Worm (Caenorhabditis elegans) whole organism, L1 larva: Measurements from ENCODE around the gene bre-3.

ENCODE experiments used
- C16A3.4 ChIP-seq: fragments of 150-350 bp; optimal IDR thresholded peaks from 2 replicates; lab custom pipeline; 2014; ENCODE audit warnings: missing biosample characterization, missing genetic modification characterization
- C34B4.2 ChIP-seq: sonication (generic microtip); optimal IDR thresholded peaks from 2 replicates; lab custom pipeline; 2017; ENCODE audit warnings: mild to moderate bottlenecking, missing genetic modification characterization, missing compliant biosample characterization
- aha-1 ChIP-seq: fragments of 150-350 bp; optimal IDR thresholded peaks from 2 replicates; lab custom pipeline; 2014; ENCODE audit warnings: missing biosample characterization, missing genetic modification characterization
- alr-1 ChIP-seq: fragments of 200-800 bp; sonication (Bioruptor generic); optimal IDR thresholded peaks from 2 replicates; lab custom pipeline; 2018; ENCODE audit warnings: borderline replicate concordance, mild to moderate bottlenecking, missing genetic modification characterization, missing compliant biosample characterization
- blmp-1 ChIP-seq: fragments of 150-350 bp; optimal IDR thresholded peaks from 2 replicates; lab custom pipeline; 2014; ENCODE audit warnings: missing biosample characterization, missing genetic modification characterization
- ceh-8 ChIP-seq: fragments of 200-800 bp; sonication (Bioruptor generic); optimal IDR thresholded peaks from 2 replicates; lab custom pipeline; 2018; ENCODE audit warnings: mild to moderate bottlenecking, missing genetic modification characterization, moderate library complexity, missing compliant biosample characterization
- ceh-82 ChIP-seq, 3 experiments: fragments of 150-350 bp in 1 of 3; sonication (generic microtip) in 2 of 3; optimal IDR thresholded peaks; 2 replicates each; lab custom pipeline; 2014 to 2017; ENCODE audit warnings: missing biosample characterization in 3 of 3, missing genetic modification characterization in 3 of 3
- efl-1 ChIP-seq, 4 experiments: fragments of 150-350 bp; optimal IDR thresholded peaks in 3 of 4; peaks in 1 of 4; 1 replicate in 1 of 4; 2 replicates in 3 of 4; lab custom pipeline; 2014; ENCODE audit warnings: missing biosample characterization in 2 of 4, missing genetic modification characterization in 2 of 4, missing genetic modification reagents in 2 of 4
- efl-3 ChIP-seq: fragments of 200-800 bp; sonication (Bioruptor generic); optimal IDR thresholded peaks from 2 replicates; lab custom pipeline; 2018; ENCODE audit warnings: mild to moderate bottlenecking, missing genetic modification characterization, missing compliant biosample characterization
- ets-5 ChIP-seq: fragments of 200-800 bp; sonication (Bioruptor generic); IDR thresholded peaks from 2 replicates; pipeline ENCODE4 v1.3.6; 2022; ENCODE audit warnings: missing genetic modification characterization, missing compliant biosample characterization
- fkh-10 ChIP-seq: sonication (generic microtip); optimal IDR thresholded peaks from 2 replicates; lab custom pipeline; 2017; ENCODE audit warnings: missing biosample characterization, missing genetic modification reagents, missing genetic modification characterization
- fkh-4 ChIP-seq: sonication (generic microtip); optimal IDR thresholded peaks from 2 replicates; lab custom pipeline; 2016; ENCODE audit warnings: missing compliant biosample characterization, missing genetic modification characterization, borderline replicate concordance
- grh-1 ChIP-seq: fragments of 200-800 bp; sonication (Bioruptor generic); IDR thresholded peaks from 2 replicates; pipeline ENCODE4 v1.3.6; 2022; ENCODE audit warnings: missing genetic modification reagents, missing genetic modification characterization, missing compliant biosample characterization
- hpl-2 ChIP-seq: fragments of 150-350 bp; optimal IDR thresholded peaks from 2 replicates; lab custom pipeline; 2014; ENCODE audit warnings: missing biosample characterization, missing genetic modification reagents, missing genetic modification characterization
- isw-1 ChIP-seq: fragments of 200-800 bp; sonication (Bioruptor generic); IDR thresholded peaks from 2 replicates; pipeline ENCODE4 v1.3.6; 2022; ENCODE audit warnings: missing genetic modification characterization, missing compliant biosample characterization
- jun-1 ChIP-seq: fragments of 150-350 bp; optimal IDR thresholded peaks from 2 replicates; lab custom pipeline; 2014; ENCODE audit warnings: missing biosample characterization, missing genetic modification reagents, missing genetic modification characterization
- lin-13 ChIP-seq: fragments of 150-350 bp; optimal IDR thresholded peaks from 2 replicates; lab custom pipeline; 2014; ENCODE audit warnings: missing biosample characterization, missing genetic modification reagents, missing genetic modification characterization
- lin-15B ChIP-seq: fragments of 150-350 bp; sonication (generic microtip); optimal IDR thresholded peaks from 3 replicates; lab custom pipeline; 2014; ENCODE audit warnings: missing biosample characterization, missing genetic modification characterization
- lin-35 ChIP-seq, 2 experiments: fragments of 150-350 bp; optimal IDR thresholded peaks; 2 replicates each; lab custom pipeline; 2014; ENCODE audit warnings: missing biosample characterization in 2 of 2, missing genetic modification characterization in 2 of 2, missing genetic modification reagents in 2 of 2
- lsy-2 ChIP-seq, 2 experiments: fragments of 150-350 bp; optimal IDR thresholded peaks; 2 replicates each; lab custom pipeline; 2014; ENCODE audit warnings: missing biosample characterization in 2 of 2, missing genetic modification characterization in 2 of 2
- mab-9 ChIP-seq: fragments of 200-800 bp; sonication (Bioruptor generic); IDR thresholded peaks from 2 replicates; pipeline ENCODE4 v1.3.6; 2022; ENCODE audit warnings: missing genetic modification reagents, missing genetic modification characterization, missing compliant biosample characterization
- mef-2 ChIP-seq: fragments of 150-350 bp; optimal IDR thresholded peaks from 2 replicates; lab custom pipeline; 2014; ENCODE audit warnings: missing biosample characterization, missing genetic modification characterization
- mep-1 ChIP-seq: fragments of 150-350 bp; optimal IDR thresholded peaks from 2 replicates; lab custom pipeline; 2014; ENCODE audit warnings: missing biosample characterization, missing genetic modification characterization
- nhr-28 ChIP-seq: fragments of 150-350 bp; optimal IDR thresholded peaks from 2 replicates; lab custom pipeline; 2014; ENCODE audit warnings: missing biosample characterization, missing genetic modification characterization
- nhr-77 ChIP-seq: fragments of 150-350 bp; optimal IDR thresholded peaks from 2 replicates; lab custom pipeline; 2014; ENCODE audit warnings: missing biosample characterization, missing genetic modification characterization
- nhr-85 ChIP-seq: sonication (generic microtip); peaks from one replicate; lab custom pipeline; 2016; ENCODE audit warnings: missing genetic modification characterization, inconsistent platforms, missing compliant biosample characterization
- pag-3 ChIP-seq: sonication (generic microtip); optimal IDR thresholded peaks from 2 replicates; lab custom pipeline; 2017; ENCODE audit warnings: missing genetic modification characterization, mild to moderate bottlenecking, missing compliant biosample characterization, antibody characterized with exemption, borderline replicate concordance; ENCODE audit not compliant: insufficient read depth
- pax-3 ChIP-seq: fragments of 200-800 bp; sonication (Bioruptor generic); optimal IDR thresholded peaks from 2 replicates; lab custom pipeline; 2018; ENCODE audit warnings: mild to moderate bottlenecking, missing genetic modification characterization, moderate library complexity, missing compliant biosample characterization
- pqm-1 ChIP-seq: sonication (generic microtip); optimal IDR thresholded peaks from 3 replicates; lab custom pipeline; 2017; ENCODE audit warnings: missing biosample characterization, missing genetic modification characterization
- rnt-1 ChIP-seq: sonication (generic microtip); optimal IDR thresholded peaks from 2 replicates; lab custom pipeline; 2016; ENCODE audit warnings: mild to moderate bottlenecking, missing genetic modification characterization, moderate library complexity, missing compliant biosample characterization
- snpc-4 ChIP-seq: fragments of 150-350 bp; optimal IDR thresholded peaks from 2 replicates; lab custom pipeline; 2014; ENCODE audit warnings: missing biosample characterization, missing genetic modification characterization
- sup-37 ChIP-seq: fragments of 200-800 bp; sonication (Bioruptor generic); optimal IDR thresholded peaks from 2 replicates; lab custom pipeline; 2018; ENCODE audit warnings: mild to moderate bottlenecking, missing genetic modification characterization, missing compliant biosample characterization
- swsn-7 ChIP-seq: sonication (generic microtip); optimal IDR thresholded peaks from 2 replicates; lab custom pipeline; 2016; ENCODE audit warnings: missing genetic modification characterization, missing compliant biosample characterization
- tbx-2 ChIP-seq: sonication (generic microtip); optimal IDR thresholded peaks from 2 replicates; lab custom pipeline; 2016; ENCODE audit warnings: missing genetic modification characterization, missing compliant biosample characterization
- unc-130 ChIP-seq: fragments of 150-350 bp; optimal IDR thresholded peaks from 2 replicates; lab custom pipeline; 2017; ENCODE audit warnings: missing biosample characterization, missing genetic modification characterization, inconsistent platforms
- unc-30 ChIP-seq: sonication (generic microtip); optimal IDR thresholded peaks from 2 replicates; lab custom pipeline; 2017; ENCODE audit warnings: missing biosample characterization, missing genetic modification characterization
- unc-62 ChIP-seq: fragments of 150-350 bp; optimal IDR thresholded peaks from 2 replicates; lab custom pipeline; 2014; ENCODE audit warnings: missing biosample characterization, missing genetic modification reagents, missing genetic modification characterization
- unc-86 ChIP-seq: sonication (generic microtip); optimal IDR thresholded peaks from 2 replicates; lab custom pipeline; 2016; ENCODE audit warnings: missing genetic modification characterization, missing compliant biosample characterization
- unc-98 ChIP-seq: fragments of 200-800 bp; sonication (Bioruptor generic); IDR thresholded peaks from 2 replicates; pipeline ENCODE4 v1.3.6; 2022; ENCODE audit warnings: missing genetic modification characterization, missing compliant biosample characterization
- vab-15 ChIP-seq: sonication (generic microtip); optimal IDR thresholded peaks from 2 replicates; lab custom pipeline; 2017; ENCODE audit warnings: missing genotype, mild to moderate bottlenecking, missing genetic modification characterization, missing compliant biosample characterization
- xbp-1 ChIP-seq: sonication (generic microtip); optimal IDR thresholded peaks from 2 replicates; lab custom pipeline; 2016; ENCODE audit warnings: missing genetic modification characterization, missing compliant biosample characterization
- zip-4 ChIP-seq: fragments of 200-800 bp; sonication (Bioruptor generic); optimal IDR thresholded peaks from 2 replicates; lab custom pipeline; 2018; ENCODE audit warnings: mild to moderate bottlenecking, missing genetic modification characterization, moderate library complexity, missing compliant biosample characterization
- ztf-11 ChIP-seq, 2 experiments: sonication (generic microtip); optimal IDR thresholded peaks; 2 replicates each; lab custom pipeline; 2016 to 2017; ENCODE audit warnings: missing genetic modification characterization in 2 of 2, missing biosample characterization in 1 of 2, missing compliant biosample characterization in 1 of 2
- ztf-4 ChIP-seq: fragments of 150-350 bp; optimal IDR thresholded peaks from 2 replicates; lab custom pipeline; 2014; ENCODE audit warnings: missing biosample characterization, missing genetic modification characterization

The bre-3 gene

DNA sequence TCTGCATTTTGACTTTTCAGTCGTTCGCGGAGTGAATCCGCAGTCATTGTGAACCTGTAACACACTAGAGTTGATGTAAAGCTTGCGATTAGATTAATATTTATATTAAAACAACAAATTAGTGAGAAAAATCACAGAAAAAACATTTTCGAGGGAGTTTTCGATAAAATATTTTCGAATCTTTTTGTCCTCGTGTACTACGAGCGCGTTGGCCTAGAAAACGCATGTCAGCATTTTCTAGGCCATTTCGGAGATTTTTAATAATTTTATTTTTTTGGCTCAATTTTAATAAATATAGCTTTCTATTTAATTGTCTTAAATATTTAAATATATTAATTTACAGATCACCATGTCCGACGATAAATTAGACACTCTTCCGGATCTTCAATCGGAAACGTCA is 19.8 kb downstream of the bre-3 start, which contains the start of gene B0464.9 (continued):
- TF ChIP-seq ceh-82 (tag; optimal IDR thresholded peaks at IDR 0.05; lab: Kevin White, UChicago) (peak; percentile 31 to 66 (median 52)), mef-2 (tag; lab: Kevin White, UChicago) (no peak), ztf-4 (tag; lab: Kevin White, UChicago) (no peak), ceh-8 (GFP tag; lab: Kevin White, UChicago) (no peak), xbp-1 (peak; percentile 74), lin-13 (GFP tag; lab: Kevin White, UChicago) (no peak), nhr-85 (tag; lab: Kevin White, UChicago) (peak; percentile 94), lin-15B (peak; percentile 39), C34B4.2 (tag; lab: Kevin White, UChicago) (no peak), ets-5 (GFP tag; lab: Robert Waterston, UW) (no peak), vab-15 (tag; lab: Kevin White, UChicago) (no peak), snpc-4 (tag; lab: Kevin White, UChicago) (no peak), rnt-1 (tag; lab: Kevin White, UChicago) (peak; percentile 95), alr-1 (tag; lab: Kevin White, UChicago) (no peak), unc-30 (no peak), lin-35 (GFP tag; optimal IDR thresholded peaks at IDR 0.05; lab: Kevin White, UChicago) (peak; percentile 55 to 61), grh-1 (GFP tag; lab: Robert Waterston, UW) (no peak), unc-62 (GFP tag; lab: Kevin White, UChicago) (no peak), isw-1 (GFP tag; lab: Robert Waterston, UW) (peak; percentile 46), lsy-2 (tag; optimal IDR thresholded peaks at IDR 0.05; lab: Kevin White, UChicago) (peak; percentile 77 to 83), unc-130 (tag; lab: Kevin White, UChicago) (no peak), ztf-11 (tag; optimal IDR thresholded peaks at IDR 0.05; lab: Kevin White, UChicago) (peak in 1 of 2 experiments; percentile 87), nhr-77 (no peak), swsn-7 (peak; percentile 73), pax-3 (peak; percentile 67), mep-1 (tag; lab: Kevin White, UChicago) (peak; percentile 74), fkh-4 (tag; lab: Kevin White, UChicago) (peak; percentile 90), blmp-1 (tag; lab: Kevin White, UChicago) (peak; percentile 51), sup-37 (GFP tag; lab: Kevin White, UChicago) (no peak), hpl-2 (GFP tag; lab: Kevin White, UChicago) (no peak), efl-1 (optimal IDR thresholded peaks at IDR 0.05; lab: Kevin White, UChicago) (peak; percentile 49 to 63), efl-1 (GFP tag; optimal IDR thresholded peaks at IDR 0.05 in 1 of 2; lab: Kevin White, UChicago) (peak; percentile 70 to 95), pqm-1 (tag; lab: Kevin White, UChicago) (no peak), C16A3.4 (tag; lab: Kevin White, UChicago) (peak; percentile 2), jun-1 (tag; lab: Kevin White, UChicago) (no peak), pag-3 (tag; lab: Kevin White, UChicago) (no peak), mab-9 (GFP tag; lab: Robert Waterston, UW) (no peak), unc-98 (GFP tag; lab: Robert Waterston, UW) (peak; percentile 64; the same call in 1 of the 2 replicates), fkh-10 (GFP tag; lab: Kevin White, UChicago) (no peak), unc-86 (tag; lab: Kevin White, UChicago) (peak; percentile 48), tbx-2 (tag; lab: Kevin White, UChicago) (peak; percentile 81), zip-4 (GFP tag; lab: Kevin White, UChicago) (no peak), efl-3 (GFP tag; lab: Kevin White, UChicago) (no peak), nhr-28 (tag; lab: Kevin White, UChicago) (no peak), aha-1 (tag; lab: Kevin White, UChicago) (no peak)
